Worm (Caenorhabditis elegans): ENCODE data around the gene egg-2.

egg-2 gene

ce11 chrIII:7103940-7104440 is 43.6 kb upstream of the egg-2 start, which contains the start of gene cpg-2:
TSS of gene cpg-2 (minus strand) at chrIII:7103990.
- TF ChIP-seq Y48G9A.11 (GFP tag; IDR thresholded peaks at IDR 0.05) (peak; percentile 86), lin-38 (GFP tag; IDR thresholded peaks at IDR 0.05) (peak; percentile 90), F26F4.8 (GFP tag; conservative IDR thresholded peaks at IDR 0.05) (no peak), nhr-77 (tag; optimal IDR thresholded peaks at IDR 0.05) (no peak), unc-130 (GFP tag; optimal IDR thresholded peaks at IDR 0.05) (peak; percentile 96), snpc-1.2 (GFP tag; IDR thresholded peaks at IDR 0.05) (peak; percentile 39; the same call in 1 of the 2 replicates), F49E8.2 (tag; optimal IDR thresholded peaks at IDR 0.05; ENCODE audit: borderline replicate concordance) (peak; percentile 82)

ce11 chrIII:7101814-7102477 is 41.6 kb upstream of the egg-2 start:
- TF ChIP-seq ces-1 (GFP tag; optimal IDR thresholded peaks at IDR 0.05) (no peak), R02D3.7 (tag; optimal IDR thresholded peaks at IDR 0.05) (no peak), T20F7.1 (GFP tag; optimal IDR thresholded peaks at IDR 0.05) (no peak), ama-1 (optimal IDR thresholded peaks at IDR 0.05) (no peak), nhr-41 (GFP tag; IDR thresholded peaks at IDR 0.05) (no peak), snpc-1.2 (GFP tag; IDR thresholded peaks at IDR 0.05) (no peak), D1046.2 (GFP tag; IDR thresholded peaks at IDR 0.05) (0 out of 2 replicates have a peak, but pooled peaks have one; percentile 13), hmg-1.1 (GFP tag; IDR thresholded peaks at IDR 0.05) (no peak), lin-15B (tag; optimal IDR thresholded peaks at IDR 0.05) (no peak), unc-62 (GFP tag; optimal IDR thresholded peaks at IDR 0.05 in 1 of 2) (no peak), unc-62 (tag; optimal IDR thresholded peaks at IDR 0.05) (no peak), Y48G9A.11 (GFP tag; IDR thresholded peaks at IDR 0.05) (no peak; the same call in 1 of the 2 replicates), mdl-1 (tag; optimal IDR thresholded peaks at IDR 0.05) (no peak), lim-7 (GFP tag; IDR thresholded peaks at IDR 0.05) (0 out of 2 replicates have a peak, but pooled peaks have one; percentile 43), dmd-8 (GFP tag; IDR thresholded peaks at IDR 0.05) (no peak), lin-39 (tag; optimal IDR thresholded peaks at IDR 0.05) (no peak), Y5F2A.4 (GFP tag; optimal IDR thresholded peaks at IDR 0.05) (no peak), lin-29 (GFP tag; IDR thresholded peaks at IDR 0.05) (no peak), unc-130 (GFP tag; optimal IDR thresholded peaks at IDR 0.05) (peak; percentile 79), sdz-12 (GFP tag; optimal IDR thresholded peaks at IDR 0.05) (no peak), skn-1 (tag; optimal IDR thresholded peaks at IDR 0.05) (no peak), daf-19 (GFP tag; conservative IDR thresholded peaks at IDR 0.05) (no peak), snpc-4 (tag; optimal IDR thresholded peaks at IDR 0.05) (no peak), daf-8 (GFP tag; IDR thresholded peaks at IDR 0.05) (no peak), zag-1 (tag; optimal IDR thresholded peaks at IDR 0.05) (no peak), aly-2 (tag; optimal IDR thresholded peaks at IDR 0.05) (no peak), cey-2 (tag; optimal IDR thresholded peaks at IDR 0.05; ENCODE audit: borderline replicate concordance, insufficient read depth) (no peak), set-16 (GFP tag; IDR thresholded peaks at IDR 0.05) (no peak), spr-1 (tag; optimal IDR thresholded peaks at IDR 0.05) (no peak), nhr-28 (tag; optimal IDR thresholded peaks at IDR 0.05) (no peak), zfp-3 (GFP tag; conservative IDR thresholded peaks at IDR 0.05) (no peak), rbr-2 (tag; optimal IDR thresholded peaks at IDR 0.05) (no peak), lin-38 (GFP tag; IDR thresholded peaks at IDR 0.05) (no peak; the same call in 1 of the 2 replicates), fkh-10 (GFP tag; optimal IDR thresholded peaks at IDR 0.05) (no peak), hlh-30 (tag; optimal IDR thresholded peaks at IDR 0.05; ENCODE audit: insufficient read depth) (no peak), ztf-11 (tag; optimal IDR thresholded peaks at IDR 0.05) (no peak), nhr-25 (tag; optimal IDR thresholded peaks at IDR 0.05; ENCODE audit: borderline replicate concordance, insufficient read depth) (no peak), ceh-28 (tag; optimal IDR thresholded peaks at IDR 0.05) (no peak), Y105C5A.15 (GFP tag; IDR thresholded peaks at IDR 0.05) (0 out of 2 replicates have a peak, but pooled peaks have one; percentile 9), madf-5 (GFP tag; IDR thresholded peaks at IDR 0.05) (peak in 1 of 2 experiments; percentile 35; a peak in 1 of 4 replicates), mep-1 (tag; optimal IDR thresholded peaks at IDR 0.05) (no peak), egl-43 (GFP tag; IDR thresholded peaks at IDR 0.05) (no peak), pqm-1 (tag; optimal IDR thresholded peaks at IDR 0.05) (no peak), lin-13 (GFP tag; optimal IDR thresholded peaks at IDR 0.05) (no peak), arid-1 (GFP tag; conservative IDR thresholded peaks at IDR 0.05) (0 out of 2 replicates have a peak, but pooled peaks have one; percentile 20)

All from whole organism, L4 larva.